Fruit fly (Drosophila melanogaster) whole organism, embryonic: ENCODE data around the gene CG7276.
A peak's percentile ranks its signal among the peaks of the same experiment; 100 is the strongest.

Experiments
- BtbVII ChIP-seq: fragments of 200-800 bp; sonication (Bioruptor generic); optimal IDR thresholded peaks from 3 replicates; lab custom pipeline; 2017; ENCODE audit warnings: missing biosample characterization, mild to moderate bottlenecking, missing genetic modification characterization
- CG12391 ChIP-seq: fragments of 200-800 bp; sonication (Bioruptor generic); optimal IDR thresholded peaks from 3 replicates; lab custom pipeline; 2018; ENCODE audit warnings: missing biosample characterization, mild to moderate bottlenecking, missing genetic modification characterization, moderate library complexity
- CG14667 ChIP-seq: fragments of 200-800 bp; sonication (Bioruptor generic); IDR thresholded peaks from 2 replicates; pipeline ENCODE4 v1.3.6; 2022; ENCODE audit warnings: missing biosample characterization, missing genetic modification characterization
- CG14710 ChIP-seq: fragments of 200-800 bp; sonication (Bioruptor generic); optimal IDR thresholded peaks from 3 replicates; lab custom pipeline; 2019; ENCODE audit warnings: missing biosample characterization, mild to moderate bottlenecking, missing genetic modification characterization, moderate library complexity
- CG14860 ChIP-seq: fragments of 200-800 bp; sonication (Bioruptor generic); IDR thresholded peaks from 3 replicates; pipeline ENCODE4 v1.3.6; 2022; ENCODE audit warnings: missing biosample characterization, missing genetic modification characterization; ENCODE audit not compliant: partially characterized antibody
- CG16813 ChIP-seq: fragments of 200-800 bp; sonication (Bioruptor generic); IDR thresholded peaks from 3 replicates; pipeline ENCODE4 v1.3.6; 2022; ENCODE audit warnings: missing biosample characterization, missing genetic modification characterization; ENCODE audit not compliant: partially characterized antibody
- CG17186 ChIP-seq: fragments of 200-800 bp; sonication (Bioruptor generic); optimal IDR thresholded peaks from 3 replicates; lab custom pipeline; 2017; ENCODE audit warnings: missing biosample characterization, missing genetic modification reagents, missing genetic modification characterization
- CG18599 ChIP-seq: fragments of 200-800 bp; sonication (Bioruptor generic); optimal IDR thresholded peaks from 3 replicates; lab custom pipeline; 2017; ENCODE audit warnings: missing biosample characterization, missing genetic modification characterization, mild to moderate bottlenecking, moderate library complexity, missing genetic modification reagents
- CG2678 ChIP-seq: fragments of 200-800 bp; sonication (Bioruptor generic); optimal IDR thresholded peaks from 3 replicates; lab custom pipeline; 2019; ENCODE audit warnings: missing biosample characterization, mild to moderate bottlenecking, missing genetic modification characterization, moderate library complexity
- CG2889 ChIP-seq: fragments of 200-800 bp; sonication (Bioruptor generic); IDR thresholded peaks from 3 replicates; pipeline ENCODE4 v1.3.6; 2022; ENCODE audit warnings: missing biosample characterization, missing genetic modification characterization
- CG34224 ChIP-seq: fragments of 200-800 bp; sonication (Bioruptor generic); IDR thresholded peaks from 3 replicates; pipeline ENCODE4 v1.3.6; 2022; ENCODE audit warnings: missing biosample characterization, missing genetic modification characterization; ENCODE audit not compliant: partially characterized antibody
- CG34376 ChIP-seq: fragments of 200-800 bp; sonication (Bioruptor generic); optimal IDR thresholded peaks from 2 replicates; lab custom pipeline; 2018; ENCODE audit warnings: missing biosample characterization, mild to moderate bottlenecking, missing genetic modification characterization
- CG6689 ChIP-seq: fragments of 200-800 bp; sonication (Bioruptor generic); IDR thresholded peaks from 2 replicates; pipeline ENCODE4 v1.3.6; 2022; ENCODE audit warnings: missing biosample characterization, missing genetic modification characterization
- CG7963 ChIP-seq: fragments of 200-800 bp; sonication (Bioruptor generic); IDR thresholded peaks from 3 replicates; pipeline ENCODE4 v1.3.6; 2022; ENCODE audit warnings: missing biosample characterization, missing genetic modification characterization; ENCODE audit not compliant: partially characterized antibody
- CG8359 ChIP-seq: fragments of 200-800 bp; sonication (Bioruptor generic); optimal IDR thresholded peaks from 2 replicates; lab custom pipeline; 2017; ENCODE audit warnings: missing biosample characterization, mild to moderate bottlenecking, missing genetic modification characterization, borderline replicate concordance
- CG8924 ChIP-seq: fragments of 200-800 bp; optimal IDR thresholded peaks from 3 replicates; lab custom pipeline; 2019; ENCODE audit warnings: missing biosample characterization, mild to moderate bottlenecking, missing genetic modification characterization, moderate library complexity
- CG9215 ChIP-seq: fragments of 200-800 bp; sonication (Bioruptor generic); IDR thresholded peaks from 2 replicates; pipeline ENCODE4 v1.3.6; 2022; ENCODE audit warnings: missing biosample characterization, missing genetic modification characterization
- Ets65A ChIP-seq: fragments of 200-800 bp; sonication (Bioruptor generic); peaks from one replicate; lab custom pipeline; 2016; ENCODE audit warnings: missing biosample characterization, missing genetic modification characterization
- Hr78 ChIP-seq, 2 experiments: fragments of 200-800 bp in 1 of 2; fragments of >200 bp in 1 of 2; sonication (Bioruptor generic) in 1 of 2; optimal IDR thresholded peaks; 2 replicates each; lab custom pipeline; 2017 to 2019; ENCODE audit warnings: missing biosample characterization in 2 of 2, missing genetic modification characterization in 2 of 2, mild to moderate bottlenecking in 1 of 2, moderate library complexity in 1 of 2
- Meics ChIP-seq: fragments of 200-800 bp; sonication (Bioruptor generic); optimal IDR thresholded peaks from 2 replicates; lab custom pipeline; 2017; ENCODE audit warnings: missing biosample characterization, mild to moderate bottlenecking, missing genetic modification characterization
- Nf-YA ChIP-seq: fragments of 200-800 bp; sonication (Bioruptor generic); IDR thresholded peaks from 2 replicates; pipeline ENCODE4 v1.3.6; 2022; ENCODE audit warnings: missing biosample characterization, missing genetic modification characterization
- Scr ChIP-seq: fragments of 200-800 bp; sonication (Bioruptor generic); IDR thresholded peaks from 2 replicates; pipeline ENCODE4 v1.3.6; 2022; ENCODE audit warnings: missing biosample characterization, missing genetic modification characterization; ENCODE audit not compliant: partially characterized antibody
- Sox100B ChIP-seq: fragments of 200-800 bp; sonication (Bioruptor generic); optimal IDR thresholded peaks from 3 replicates; lab custom pipeline; 2018; ENCODE audit warnings: missing biosample characterization, mild to moderate bottlenecking, missing genetic modification characterization
- Spps ChIP-seq: fragments of 200-800 bp; sonication (Bioruptor generic); optimal IDR thresholded peaks from 2 replicates; lab custom pipeline; 2018; ENCODE audit warnings: missing biosample characterization, mild to moderate bottlenecking, missing genetic modification characterization
- bigmax ChIP-seq: fragments of 200-800 bp; sonication (Bioruptor generic); optimal IDR thresholded peaks from 2 replicates; lab custom pipeline; 2018; ENCODE audit warnings: missing biosample characterization, mild to moderate bottlenecking, missing genetic modification characterization
- crp ChIP-seq, 2 experiments: fragments of 200-800 bp; sonication (Bioruptor generic); optimal IDR thresholded peaks; 2 replicates in 1 of 2; 3 replicates in 1 of 2; lab custom pipeline; 2017; ENCODE audit warnings: missing biosample characterization in 2 of 2, missing genetic modification characterization in 2 of 2, mild to moderate bottlenecking in 1 of 2, moderate library complexity in 1 of 2
- cwo ChIP-seq: fragments of 200-800 bp; sonication (Bioruptor generic); optimal IDR thresholded peaks from 3 replicates; lab custom pipeline; 2017; ENCODE audit warnings: missing biosample characterization, missing genetic modification characterization, mild to moderate bottlenecking, moderate library complexity, missing genetic modification reagents
- dpn ChIP-seq, 2 experiments: fragments of 200-800 bp; sonication (Bioruptor generic); optimal IDR thresholded peaks; 3 replicates each; lab custom pipeline; 2016; ENCODE audit warnings: missing biosample characterization in 2 of 2, missing genetic modification characterization in 2 of 2
- exex ChIP-seq: fragments of 200-800 bp; sonication (Bioruptor generic); optimal IDR thresholded peaks from 4 replicates; lab custom pipeline; 2018; ENCODE audit warnings: missing biosample characterization, mild to moderate bottlenecking, missing genetic modification characterization, moderate library complexity
- grau ChIP-seq: fragments of 200-800 bp; optimal IDR thresholded peaks from 3 replicates; lab custom pipeline; 2019; ENCODE audit warnings: missing biosample characterization, mild to moderate bottlenecking, missing genetic modification characterization, moderate library complexity
- gsb ChIP-seq: fragments of 200-800 bp; sonication (Bioruptor generic); IDR thresholded peaks from 2 replicates; pipeline ENCODE4 v1.3.6; 2022; ENCODE audit warnings: missing biosample characterization, missing genetic modification characterization
- gt ChIP-seq: fragments of 200-800 bp; sonication (Bioruptor generic); IDR thresholded peaks from 2 replicates; pipeline ENCODE4 v1.3.6; 2022; ENCODE audit warnings: missing biosample characterization, missing genetic modification characterization
- ind ChIP-seq: fragments of 200-800 bp; sonication (Bioruptor generic); optimal IDR thresholded peaks from 3 replicates; lab custom pipeline; 2016; ENCODE audit warnings: missing biosample characterization, missing genetic modification characterization
- jing ChIP-seq: fragments of 200-800 bp; sonication (Bioruptor generic); optimal IDR thresholded peaks from 2 replicates; lab custom pipeline; 2018; ENCODE audit warnings: missing biosample characterization, mild to moderate bottlenecking, missing genetic modification characterization
- phol ChIP-seq: fragments of 200-800 bp; sonication (Bioruptor generic); optimal IDR thresholded peaks from 3 replicates; lab custom pipeline; 2018; ENCODE audit warnings: missing biosample characterization, mild to moderate bottlenecking, missing genetic modification characterization, moderate library complexity
- pzg ChIP-seq: fragments of 200-800 bp; sonication (Bioruptor generic); optimal IDR thresholded peaks from 3 replicates; lab custom pipeline; 2018; ENCODE audit warnings: missing biosample characterization, mild to moderate bottlenecking, missing genetic modification characterization, moderate library complexity
- row ChIP-seq: fragments of 200-800 bp; sonication (Bioruptor generic); IDR thresholded peaks from 3 replicates; pipeline ENCODE4 v1.3.6; 2022; ENCODE audit warnings: missing biosample characterization, missing genetic modification characterization
- run ChIP-seq: fragments of 200-800 bp; sonication (Bioruptor generic); optimal IDR thresholded peaks from 3 replicates; lab custom pipeline; 2018; ENCODE audit warnings: missing biosample characterization, mild to moderate bottlenecking, missing genetic modification characterization
- scrt ChIP-seq: fragments of 200-800 bp; sonication (Bioruptor generic); optimal IDR thresholded peaks from 2 replicates; lab custom pipeline; 2018; ENCODE audit warnings: missing biosample characterization, mild to moderate bottlenecking, missing genetic modification characterization, moderate library complexity
- sens ChIP-seq: fragments of 200-800 bp; sonication (Bioruptor generic); peaks from one replicate; lab custom pipeline; 2016; ENCODE audit warnings: missing biosample characterization, missing genetic modification characterization
- slou ChIP-seq: fragments of 200-800 bp; sonication (Bioruptor generic); optimal IDR thresholded peaks from 3 replicates; lab custom pipeline; 2016; ENCODE audit warnings: missing biosample characterization, missing genetic modification characterization
- sug ChIP-seq: fragments of 200-800 bp; optimal IDR thresholded peaks from 2 replicates; lab custom pipeline; 2019; ENCODE audit warnings: missing biosample characterization, mild to moderate bottlenecking, missing genetic modification characterization, moderate library complexity
- toy ChIP-seq: fragments of 200-800 bp; sonication (Bioruptor generic); IDR thresholded peaks from 2 replicates; pipeline ENCODE4 v1.3.6; 2022; ENCODE audit warnings: missing biosample characterization, missing genetic modification characterization
- unpg ChIP-seq: fragments of 200-800 bp; sonication (Bioruptor generic); optimal IDR thresholded peaks from 3 replicates; lab custom pipeline; 2018; ENCODE audit warnings: missing biosample characterization, mild to moderate bottlenecking, missing genetic modification characterization, moderate library complexity

CG7276 gene

dm6 chr3L:15519492-15519891 is 21.5 kb downstream of the CG7276 start, which contains the start of gene mex1:
Gene mex1, minus strand, starts transcription at chr3L:15519592.
- peak; percentile 46 for TF ChIP-seq Meics (GFP tag; lab: Kevin White, UChicago)
- TF ChIP-seq cwo (GFP tag; lab: Kevin White, UChicago): peak; percentile 30
- TF ChIP-seq gt (GFP tag; lab: Robert Waterston, UW): no peak
- no peak for TF ChIP-seq gsb (GFP tag; lab: Robert Waterston, UW)
- TF ChIP-seq CG18599 (GFP tag; lab: Kevin White, UChicago): peak; percentile 9

- TF ChIP-seq sug (tag; lab: Kevin White, UChicago): peak; percentile 54
- peak; percentile 94 for TF ChIP-seq exex (tag; lab: Kevin White, UChicago)
- no peak for TF ChIP-seq CG8359 (GFP tag; lab: Kevin White, UChicago)
- no peak for TF ChIP-seq CG2889 (GFP tag; lab: Robert Waterston, UW)
- no peak for TF ChIP-seq grau (tag; lab: Kevin White, UChicago)
- TF ChIP-seq CG6689 (GFP tag; lab: Robert Waterston, UW): no peak
- peak; percentile 74 for TF ChIP-seq bigmax (GFP tag; lab: Kevin White, UChicago)
- TF ChIP-seq CG34376 (GFP tag; lab: Kevin White, UChicago): peak; percentile 62
- no peak for TF ChIP-seq ind (GFP tag; lab: Kevin White, UChicago)
- TF ChIP-seq BtbVII (GFP tag; lab: Kevin White, UChicago): peak; percentile 22
- TF ChIP-seq run (tag; lab: Kevin White, UChicago): no peak
- TF ChIP-seq jing (GFP tag; lab: Kevin White, UChicago): no peak
- TF ChIP-seq scrt (GFP tag; lab: Kevin White, UChicago): no peak
- TF ChIP-seq sens (GFP tag; lab: Kevin White, UChicago): peak; percentile 57
- peak; percentile 10 for TF ChIP-seq Meics (GFP tag; lab: Kevin White, UChicago)
- peak; percentile 66 for TF ChIP-seq CG2678
Observed at dm6 chr3L:15519920-15520319, 21.9 kb downstream of the CG7276 start.

- TF ChIP-seq Sox100B (GFP tag; lab: Kevin White, UChicago) (no peak), slou (GFP tag; lab: Kevin White, UChicago) (no peak), CG9215 (GFP tag; lab: Robert Waterston, UW) (no peak), unpg (GFP tag; lab: Kevin White, UChicago) (no peak), pzg (GFP tag; lab: Kevin White, UChicago) (no peak), Ets65A (GFP tag; lab: Kevin White, UChicago) (no peak), Hr78 (GFP tag; optimal IDR thresholded peaks at IDR 0.05; lab: Kevin White, UChicago) (no peak), CG14860 (no peak), Nf-YA (GFP tag; lab: Robert Waterston, UW) (no peak), CG14667 (GFP tag; lab: Robert Waterston, UW) (no peak)
Observed at dm6 chr3L:15520320-15520719, 22.3 kb downstream of the CG7276 start, which contains the start of gene yellow-k. Gene yellow-k, plus strand, starts transcription at chr3L:15520620.

- TF ChIP-seq crp (GFP tag; optimal IDR thresholded peaks at IDR 0.05; lab: Kevin White, UChicago) (peak in 1 of 2 experiments; percentile 25), CG8924 (tag; lab: Kevin White, UChicago) (peak; percentile 35), phol (tag; lab: Kevin White, UChicago) (peak; percentile 10), CG16813 (peak; percentile 59; the same call in 2 of the 3 replicates), CG7963 (peak; percentile 49; the same call in 2 of the 3 replicates), Spps (tag; lab: Kevin White, UChicago) (no peak), CG12391 (tag; lab: Kevin White, UChicago) (peak; percentile 23), dpn (GFP tag; optimal IDR thresholded peaks at IDR 0.05; lab: Kevin White, UChicago) (no peak), CG17186 (GFP tag; lab: Kevin White, UChicago) (peak; percentile 39), toy (GFP tag; lab: Robert Waterston, UW) (no peak), CG34224 (GFP tag; lab: Robert Waterston, UW) (peak; percentile 72), CG14710 (tag; lab: Kevin White, UChicago) (peak; percentile 100), row (peak; percentile 17; the same call in 1 of the 3 replicates), Scr (GFP tag; lab: Robert Waterston, UW) (peak; percentile 61)
Observed at dm6 chr3L:15523806-15524346, 25.9 kb downstream of the CG7276 start, which contains the start of gene CG7945. Gene CG7945, minus strand, starts transcription at chr3L:15524137.
